Worm (Caenorhabditis elegans) whole organism, L4/young adult: ENCODE results near the gene Y46H3A.4.

ENCODE experiments used
- W03F9.2 ChIP-seq: fragments of 150-350 bp; optimal IDR thresholded peaks from 2 replicates; lab custom pipeline; 2014; ENCODE audit warnings: missing biosample characterization, missing genetic modification characterization
- dao-5 ChIP-seq: sonication (generic microtip); optimal IDR thresholded peaks from 2 replicates; lab custom pipeline; 2016; ENCODE audit warnings: missing genotype, missing genetic modification characterization, moderate library complexity, missing compliant biosample characterization
- him-1 ChIP-seq: sonication (generic microtip); optimal IDR thresholded peaks from 2 replicates; lab custom pipeline; 2016; ENCODE audit warnings: missing genotype, missing genetic modification reagents, missing genetic modification characterization, missing compliant biosample characterization

The Y46H3A.4 gene

ce11 chrV:1771727-1772126 lies 39.2 kb downstream of the Y46H3A.4 start, which contains the start of gene dhs-13:
TSS of gene dhs-13 (minus strand) at chrV:1771734.
- TF ChIP-seq W03F9.2 (tag; lab: Kevin White, UChicago) (no peak), him-1 (no peak), dao-5 (tag; lab: Kevin White, UChicago) (no peak)

- TF ChIP-seq dao-5 (tag; lab: Kevin White, UChicago) (no peak), W03F9.2 (tag; lab: Kevin White, UChicago) (no peak), him-1 (no peak)
These were observed 43.5 kb downstream of the Y46H3A.4 start for ce11 chrV:1767427-1767826.

ce11 chrV:1760682-1761081 lies 50.3 kb downstream of the Y46H3A.4 start, which contains the start of gene clec-205:
TSS of gene clec-205 (plus strand) at chrV:1760893.
- TF ChIP-seq him-1 (no peak), dao-5 (tag; lab: Kevin White, UChicago) (no peak), W03F9.2 (tag; lab: Kevin White, UChicago) (no peak)
